Fruit fly (Drosophila melanogaster): ENCODE measurements around the gene CG33322.

DNA sequence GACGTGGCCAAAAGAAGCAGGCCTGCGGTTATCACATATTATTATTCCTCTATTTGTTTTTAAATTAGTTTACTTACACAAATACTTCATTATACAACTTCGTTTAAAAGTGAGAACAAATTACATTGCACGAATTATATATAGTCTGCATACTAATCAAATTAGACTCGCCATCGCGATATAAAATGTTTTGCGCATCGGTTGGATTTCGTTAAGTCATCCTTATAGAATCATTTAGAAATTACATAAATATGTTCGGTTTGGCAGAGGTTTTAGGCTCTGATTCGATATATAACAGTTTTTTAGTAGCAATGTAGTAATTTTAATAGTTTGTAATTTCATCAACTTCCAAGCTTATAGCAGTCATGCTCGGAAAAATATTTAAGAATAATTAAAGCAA lies 21.8 kb upstream of the CG33322 start, which contains the start of gene Spn38F:
- TF ChIP-seq pan (optimal IDR thresholded peaks at IDR 0.05) (no peak), Dll (optimal IDR thresholded peaks at IDR 0.05) (no peak)
